Fruit fly (Drosophila melanogaster) whole organism, adult: ENCODE results near the gene CG15506.

Experiments
- CG12768 ChIP-seq: fragments of 200-800 bp; sonication (Bioruptor generic); optimal IDR thresholded peaks from 2 replicates; lab custom pipeline; 2017; ENCODE audit warnings: missing biosample characterization, missing genetic modification characterization, mild to moderate bottlenecking, moderate library complexity, missing genetic modification reagents
- CG7045 ChIP-seq: fragments of 200-800 bp; sonication (Bioruptor generic); optimal IDR thresholded peaks from 2 replicates; lab custom pipeline; 2017; ENCODE audit warnings: missing biosample characterization, mild to moderate bottlenecking, missing genetic modification characterization
- CG7101 ChIP-seq: fragments of 200-800 bp; sonication (Bioruptor generic); optimal IDR thresholded peaks from 2 replicates; lab custom pipeline; 2018; ENCODE audit warnings: missing biosample characterization, mild to moderate bottlenecking, missing genetic modification characterization, moderate library complexity
- bab1 ChIP-seq: fragments of 200-800 bp; sonication (Bioruptor generic); optimal IDR thresholded peaks from 3 replicates; lab custom pipeline; 2019; ENCODE audit warnings: missing biosample characterization, mild to moderate bottlenecking, missing genetic modification characterization, moderate library complexity

dm6 chr3R:29760042-29760441, 41.6 kb downstream of the CG15506 start:
- TF ChIP-seq CG12768 (GFP tag; lab: Kevin White, UChicago): no peak
- no peak for TF ChIP-seq bab1
- no peak for TF ChIP-seq CG7101
- TF ChIP-seq CG7045: no peak
